Worm (Caenorhabditis elegans): ENCODE data around the gene PDB1.1.

DNA sequence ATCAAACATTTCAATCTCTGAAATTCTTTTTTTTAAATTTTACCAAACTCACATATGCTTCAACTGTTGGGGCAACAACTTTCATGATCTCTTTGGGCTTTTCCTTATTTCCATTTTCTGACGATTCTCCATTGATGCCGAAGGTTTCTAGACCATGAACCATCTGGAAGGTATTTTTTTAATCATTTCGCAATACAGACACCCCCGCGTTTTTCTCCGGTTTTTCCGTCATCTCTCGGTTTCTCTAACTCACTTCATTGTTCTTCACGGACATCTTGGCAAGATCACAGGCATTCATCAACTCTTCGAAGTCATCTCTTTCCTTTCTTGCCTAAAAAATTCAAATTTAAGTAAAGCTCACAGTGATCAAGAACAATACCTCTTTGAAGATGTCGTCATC, 14.3 kb upstream of the PDB1.1 start:
- TF ChIP-seq B0310.2 (tag; optimal IDR thresholded peaks at IDR 0.05) = no peak
- no peak for TF ChIP-seq ceh-13 (GFP tag; optimal IDR thresholded peaks at IDR 0.05)
- TF ChIP-seq hnd-1 (tag; optimal IDR thresholded peaks at IDR 0.05) = no peak
- no peak for TF ChIP-seq ama-1 (optimal IDR thresholded peaks at IDR 0.05)
- TF ChIP-seq flt-1 (GFP tag; IDR thresholded peaks at IDR 0.05) = no peak
- no peak for TF ChIP-seq F13C5.2 (tag; optimal IDR thresholded peaks at IDR 0.05)
- TF ChIP-seq pes-1 (GFP tag; IDR thresholded peaks at IDR 0.05) = no peak
- no peak for TF ChIP-seq tbx-37 (GFP tag; conservative IDR thresholded peaks at IDR 0.05)
- TF ChIP-seq aly-1 (tag; optimal IDR thresholded peaks at IDR 0.05) = no peak

All from whole organism, early embryonic.